Fruit fly (Drosophila melanogaster) whole organism, pupa: ENCODE data around the gene Ilp2.

ENCODE experiments used
- CG10348 ChIP-seq: fragments of 200-800 bp; sonication (Bioruptor generic); IDR thresholded peaks from 2 replicates; pipeline ENCODE4 v1.3.6; 2022; ENCODE audit warnings: missing biosample characterization, missing genetic modification characterization
- CG32121 ChIP-seq: fragments of 200-800 bp; sonication (Bioruptor generic); IDR thresholded peaks from 2 replicates; pipeline ENCODE4 v1.3.6; 2022; ENCODE audit warnings: missing biosample characterization, missing genetic modification characterization
- CG34367 ChIP-seq: fragments of 200-800 bp; sonication (Bioruptor generic); optimal IDR thresholded peaks from 2 replicates; lab custom pipeline; 2018; ENCODE audit warnings: missing biosample characterization, mild to moderate bottlenecking, missing genetic modification characterization
- CG4496 ChIP-seq: fragments of 200-800 bp; sonication (Bioruptor generic); IDR thresholded peaks from 3 replicates; pipeline ENCODE4 v1.3.6; 2022; ENCODE audit warnings: missing biosample characterization, missing genetic modification characterization
- CG8159 ChIP-seq: fragments of 200-800 bp; sonication (Bioruptor generic); optimal IDR thresholded peaks from 3 replicates; lab custom pipeline; 2018; ENCODE audit warnings: missing biosample characterization, mild to moderate bottlenecking, missing genetic modification characterization, moderate library complexity
- CG8301 ChIP-seq: fragments of 200-800 bp; sonication (Bioruptor generic); optimal IDR thresholded peaks from 2 replicates; lab custom pipeline; 2018; ENCODE audit warnings: missing biosample characterization, mild to moderate bottlenecking, missing genetic modification characterization
- EcR ChIP-seq: fragments of 200-800 bp; sonication (Bioruptor generic); optimal IDR thresholded peaks from 3 replicates; lab custom pipeline; 2019; ENCODE audit warnings: missing biosample characterization, missing genetic modification characterization, mild to moderate bottlenecking, moderate library complexity, missing genetic modification reagents
- Ets98B ChIP-seq: fragments of 200-800 bp; sonication (Bioruptor generic); IDR thresholded peaks from 2 replicates; pipeline ENCODE4 v1.3.6; 2022; ENCODE audit warnings: missing biosample characterization, missing genetic modification characterization
- Pif1A ChIP-seq: fragments of 200-800 bp; sonication (Bioruptor generic); optimal IDR thresholded peaks from 3 replicates; lab custom pipeline; 2016; ENCODE audit warnings: missing biosample characterization, missing genetic modification characterization
- Pif1B ChIP-seq: fragments of 200-800 bp; sonication (Bioruptor generic); optimal IDR thresholded peaks from 3 replicates; lab custom pipeline; 2016; ENCODE audit warnings: missing biosample characterization, missing genetic modification characterization
- Snoo ChIP-seq: fragments of 200-800 bp; sonication (Bioruptor generic); optimal IDR thresholded peaks from 3 replicates; lab custom pipeline; 2017; ENCODE audit warnings: missing biosample characterization, mild to moderate bottlenecking, missing genetic modification characterization, inconsistent platforms
- fd96Ca ChIP-seq: fragments of 200-800 bp; sonication (Bioruptor generic); IDR thresholded peaks from 3 replicates; pipeline ENCODE4 v1.3.6; 2022; ENCODE audit warnings: missing biosample characterization, missing genetic modification characterization
- gl ChIP-seq: fragments of 200-800 bp; sonication (Bioruptor generic); optimal IDR thresholded peaks from 2 replicates; lab custom pipeline; 2018; ENCODE audit warnings: missing biosample characterization, mild to moderate bottlenecking, missing genetic modification characterization

DNA sequence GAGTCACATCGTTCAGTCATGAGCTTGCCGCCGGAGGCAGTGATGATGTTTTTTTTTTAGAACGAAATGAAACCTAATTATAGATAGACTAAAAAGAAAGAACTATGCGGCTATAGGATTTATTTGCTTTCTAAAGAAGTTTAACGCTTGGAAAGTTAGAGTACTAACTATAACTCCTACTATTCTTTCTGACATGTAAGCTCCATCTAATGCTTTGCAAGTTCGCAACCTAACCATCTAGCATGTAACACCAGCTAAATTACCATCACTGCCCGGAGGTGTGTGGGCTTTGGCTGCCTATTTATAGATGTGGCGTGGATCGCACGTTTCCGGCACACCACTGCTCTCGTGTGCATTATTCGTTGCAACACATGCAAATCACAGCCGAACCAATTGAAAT lies 42.5 kb downstream of the Ilp2 start:
- TF ChIP-seq Pif1B (GFP tag; lab: Kevin White, UChicago), result no peak
- TF ChIP-seq fd96Ca, result no peak
- no peak for TF ChIP-seq CG4496
- no peak for TF ChIP-seq gl
- no peak for TF ChIP-seq Ets98B (GFP tag; lab: Robert Waterston, UW)
- no peak for TF ChIP-seq CG8301 (tag; lab: Kevin White, UChicago)
- no peak for TF ChIP-seq CG32121
- TF ChIP-seq EcR (GFP tag; lab: Kevin White, UChicago), result no peak
- no peak for TF ChIP-seq CG34367 (tag; lab: Kevin White, UChicago)
- TF ChIP-seq CG10348 (GFP tag; lab: Robert Waterston, UW), result no peak
- TF ChIP-seq Pif1A (GFP tag; lab: Kevin White, UChicago), result no peak
- TF ChIP-seq Snoo (tag; lab: Kevin White, UChicago), result no peak
- no peak for TF ChIP-seq CG8159 (tag; lab: Kevin White, UChicago)
